Fruit fly (Drosophila melanogaster) whole organism, embryonic: ENCODE measurements around the gene edin.

Experiments
- Ada2b ChIP-seq: fragments of 200-800 bp; sonication (Bioruptor generic); IDR thresholded peaks from 2 replicates; pipeline ENCODE4 v1.3.6; 2022; ENCODE audit warnings: missing biosample characterization, missing genetic modification characterization
- CG10431 ChIP-seq: fragments of 200-800 bp; sonication (Bioruptor generic); optimal IDR thresholded peaks from 3 replicates; lab custom pipeline; 2018; ENCODE audit warnings: missing biosample characterization, mild to moderate bottlenecking, missing genetic modification characterization
- CG10565 ChIP-seq: fragments of 200-800 bp; sonication (Bioruptor generic); optimal IDR thresholded peaks from 3 replicates; lab custom pipeline; 2016; ENCODE audit warnings: missing biosample characterization, mild to moderate bottlenecking, missing genetic modification characterization
- CG10654 ChIP-seq: fragments of 200-800 bp; sonication (Bioruptor generic); optimal IDR thresholded peaks from 2 replicates; lab custom pipeline; 2016; ENCODE audit warnings: missing biosample characterization, missing genetic modification characterization
- CG10959 ChIP-seq: fragments of 200-800 bp; sonication (Bioruptor generic); IDR thresholded peaks from 2 replicates; pipeline ENCODE4 v1.3.6; 2022; ENCODE audit warnings: missing biosample characterization, missing genetic modification characterization
- CG13894 ChIP-seq: fragments of 200-800 bp; sonication (Bioruptor generic); optimal IDR thresholded peaks from 3 replicates; lab custom pipeline; 2018; ENCODE audit warnings: missing biosample characterization, mild to moderate bottlenecking, missing genetic modification characterization, moderate library complexity
- CG15269 ChIP-seq: fragments of 200-800 bp; sonication (Bioruptor generic); optimal IDR thresholded peaks from 2 replicates; lab custom pipeline; 2018; ENCODE audit warnings: missing biosample characterization, mild to moderate bottlenecking, missing genetic modification characterization, moderate library complexity
- CG16863 ChIP-seq: fragments of 200-800 bp; sonication (Bioruptor generic); optimal IDR thresholded peaks from 3 replicates; lab custom pipeline; 2016; ENCODE audit warnings: missing biosample characterization, missing genetic modification characterization
- CG17361 ChIP-seq: fragments of 200-800 bp; sonication (Bioruptor generic); IDR thresholded peaks from 3 replicates; pipeline ENCODE4 v1.3.6; 2022; ENCODE audit warnings: missing biosample characterization, missing genetic modification characterization
- CG1832 ChIP-seq: fragments of 200-800 bp; sonication (Bioruptor generic); optimal IDR thresholded peaks from 2 replicates; lab custom pipeline; 2017; ENCODE audit warnings: missing biosample characterization, mild to moderate bottlenecking, missing genetic modification characterization, inconsistent platforms
- CG2199 ChIP-seq: fragments of 200-800 bp; sonication (Bioruptor generic); IDR thresholded peaks from 3 replicates; pipeline ENCODE4 v1.3.6; 2022; ENCODE audit warnings: missing biosample characterization, missing genetic modification characterization
- CG6683 ChIP-seq: fragments of 200-800 bp; sonication (Bioruptor generic); optimal IDR thresholded peaks from 2 replicates; lab custom pipeline; 2017; ENCODE audit warnings: missing biosample characterization, mild to moderate bottlenecking, missing genetic modification characterization, missing genetic modification reagents
- CG6791 ChIP-seq: fragments of 200-800 bp; sonication (Bioruptor generic); IDR thresholded peaks from 3 replicates; pipeline ENCODE4 v1.3.6; 2022; ENCODE audit warnings: missing biosample characterization, missing genetic modification characterization; ENCODE audit not compliant: partially characterized antibody
- CG9437 ChIP-seq: fragments of 200-800 bp; sonication (Bioruptor generic); optimal IDR thresholded peaks from 2 replicates; lab custom pipeline; 2018; ENCODE audit warnings: missing biosample characterization, mild to moderate bottlenecking, missing genetic modification characterization
- D ChIP-seq, 2 experiments: fragments of 200-800 bp in 1 of 2; fragments of >200 bp in 1 of 2; sonication (Bioruptor generic) in 1 of 2; optimal IDR thresholded peaks; 2 replicates in 1 of 2; 3 replicates in 1 of 2; lab custom pipeline; 2017; ENCODE audit warnings: mild to moderate bottlenecking in 1 of 2, missing biosample characterization in 1 of 2, missing genetic modification characterization in 1 of 2, missing genetic modification reagents in 1 of 2
- Doc3 ChIP-seq: fragments of 200-800 bp; sonication (Bioruptor generic); IDR thresholded peaks from 3 replicates; pipeline ENCODE4 v1.3.6; 2022; ENCODE audit warnings: missing biosample characterization, missing genetic modification characterization; ENCODE audit not compliant: partially characterized antibody
- E2f2 ChIP-seq: fragments of 200-800 bp; sonication (Bioruptor generic); IDR thresholded peaks from 2 replicates; pipeline ENCODE4 v1.3.6; 2022; ENCODE audit warnings: missing biosample characterization, missing genetic modification characterization
- Ets97D ChIP-seq: fragments of 200-800 bp; sonication (Bioruptor generic); optimal IDR thresholded peaks from 3 replicates; lab custom pipeline; 2016; ENCODE audit warnings: missing biosample characterization, missing genetic modification characterization
- H15 ChIP-seq: fragments of 200-800 bp; sonication (Bioruptor generic); IDR thresholded peaks from 3 replicates; pipeline ENCODE4 v1.3.6; 2022; ENCODE audit warnings: missing biosample characterization, missing genetic modification characterization
- HHEX ChIP-seq: fragments of 200-800 bp; sonication (Bioruptor generic); optimal IDR thresholded peaks from 3 replicates; lab custom pipeline; 2017; ENCODE audit warnings: missing biosample characterization, mild to moderate bottlenecking, missing genetic modification characterization, missing genetic modification reagents
- Hey ChIP-seq: fragments of 200-800 bp; sonication (Bioruptor generic); optimal IDR thresholded peaks from 3 replicates; lab custom pipeline; 2018; ENCODE audit warnings: missing biosample characterization, mild to moderate bottlenecking, missing genetic modification characterization
- MBD-R2 ChIP-seq: fragments of 200-800 bp; sonication (Bioruptor generic); IDR thresholded peaks from 2 replicates; pipeline ENCODE4 v1.3.6; 2022; ENCODE audit warnings: missing biosample characterization, missing genetic modification characterization
- Med ChIP-seq: fragments of 200-800 bp; sonication (Bioruptor generic); peaks from one replicate; lab custom pipeline; 2016; ENCODE audit warnings: missing biosample characterization, missing genetic modification characterization, mild to moderate bottlenecking, inconsistent platforms, moderate library complexity
- Opbp ChIP-seq: fragments of 200-800 bp; sonication (Bioruptor generic); IDR thresholded peaks from 3 replicates; pipeline ENCODE4 v1.3.6; 2022; ENCODE audit warnings: missing biosample characterization, missing genetic modification characterization; ENCODE audit not compliant: partially characterized antibody
- Taf1 ChIP-seq: fragments of 200-800 bp; sonication (Bioruptor generic); IDR thresholded peaks from 2 replicates; pipeline ENCODE4 v1.3.6; 2022; ENCODE audit warnings: missing biosample characterization, missing genetic modification characterization
- Usf ChIP-seq: fragments of 200-800 bp; sonication (Bioruptor generic); optimal IDR thresholded peaks from 2 replicates; lab custom pipeline; 2017; ENCODE audit warnings: missing genotype, missing biosample characterization, missing genetic modification characterization
- cg ChIP-seq: fragments of 200-800 bp; sonication (Bioruptor generic); optimal IDR thresholded peaks from 3 replicates; lab custom pipeline; 2019; ENCODE audit warnings: missing biosample characterization, mild to moderate bottlenecking, missing genetic modification characterization, moderate library complexity
- chif ChIP-seq, 2 experiments: fragments of 200-800 bp; sonication (Bioruptor generic); optimal IDR thresholded peaks; 3 replicates each; lab custom pipeline; 2016; ENCODE audit warnings: missing biosample characterization in 2 of 2, missing genetic modification characterization in 2 of 2
- chinmo ChIP-seq: fragments of 200-800 bp; sonication (Bioruptor generic); IDR thresholded peaks from 4 replicates; pipeline ENCODE4 v1.3.6; 2022; ENCODE audit warnings: missing biosample characterization, missing genetic modification characterization; ENCODE audit not compliant: partially characterized antibody
- chm ChIP-seq: fragments of 200-800 bp; sonication (Bioruptor generic); IDR thresholded peaks from 2 replicates; pipeline ENCODE4 v1.3.6; 2022; ENCODE audit warnings: missing biosample characterization, missing genetic modification characterization
- chn ChIP-seq: fragments of 200-800 bp; sonication (Bioruptor generic); optimal IDR thresholded peaks from 2 replicates; lab custom pipeline; 2016; ENCODE audit warnings: missing biosample characterization, missing genetic modification characterization
- crc ChIP-seq: fragments of 200-800 bp; sonication (Bioruptor generic); optimal IDR thresholded peaks from 2 replicates; lab custom pipeline; 2016; ENCODE audit warnings: missing biosample characterization, missing genetic modification characterization
- crol ChIP-seq: fragments of 200-800 bp; sonication (Bioruptor generic); IDR thresholded peaks from 2 replicates; pipeline ENCODE4 v1.3.6; 2022; ENCODE audit warnings: missing biosample characterization, missing genetic modification characterization
- dysf ChIP-seq: fragments of 200-800 bp; sonication (Bioruptor generic); IDR thresholded peaks from 3 replicates; pipeline ENCODE4 v1.3.6; 2022; ENCODE audit warnings: missing biosample characterization, missing genetic modification characterization
- fd3F ChIP-seq: fragments of 200-800 bp; sonication (Bioruptor generic); optimal IDR thresholded peaks from 2 replicates; lab custom pipeline; 2018; ENCODE audit warnings: missing biosample characterization, mild to moderate bottlenecking, missing genetic modification characterization, moderate library complexity
- grn ChIP-seq: fragments of 200-800 bp; sonication (Bioruptor generic); optimal IDR thresholded peaks from 3 replicates; lab custom pipeline; 2017; ENCODE audit warnings: missing biosample characterization, missing genetic modification characterization
- jing ChIP-seq: fragments of 200-800 bp; sonication (Bioruptor generic); optimal IDR thresholded peaks from 2 replicates; lab custom pipeline; 2018; ENCODE audit warnings: missing biosample characterization, mild to moderate bottlenecking, missing genetic modification characterization
- kni ChIP-seq: fragments of 200-800 bp; sonication (Bioruptor generic); optimal IDR thresholded peaks from 3 replicates; lab custom pipeline; 2017; ENCODE audit warnings: mild to moderate bottlenecking, missing biosample characterization, missing genetic modification reagents, missing genetic modification characterization
- onecut ChIP-seq: fragments of 200-800 bp; sonication (Bioruptor generic); IDR thresholded peaks from 2 replicates; pipeline ENCODE4 v1.3.6; 2022; ENCODE audit warnings: missing biosample characterization, missing genetic modification characterization
- peb ChIP-seq: fragments of 200-800 bp; sonication (Bioruptor generic); IDR thresholded peaks from 2 replicates; pipeline ENCODE4 v1.3.6; 2022; ENCODE audit warnings: missing biosample characterization, missing genetic modification characterization
- pita ChIP-seq: fragments of 200-800 bp; sonication (Bioruptor generic); optimal IDR thresholded peaks from 2 replicates; lab custom pipeline; 2017; ENCODE audit warnings: missing biosample characterization, mild to moderate bottlenecking, missing genetic modification characterization
- psq ChIP-seq: fragments of 200-800 bp; sonication (Bioruptor generic); optimal IDR thresholded peaks from 2 replicates; lab custom pipeline; 2017; ENCODE audit warnings: missing biosample characterization, missing genetic modification characterization
- ro ChIP-seq: fragments of 200-800 bp; sonication (Bioruptor generic); IDR thresholded peaks from 2 replicates; pipeline ENCODE4 v1.3.6; 2022; ENCODE audit warnings: missing biosample characterization, missing genetic modification characterization
- sima ChIP-seq: fragments of 200-800 bp; sonication (Bioruptor generic); optimal IDR thresholded peaks from 2 replicates; lab custom pipeline; 2016; ENCODE audit warnings: missing biosample characterization, missing genetic modification characterization
- trem ChIP-seq: fragments of 200-800 bp; optimal IDR thresholded peaks from 3 replicates; lab custom pipeline; 2019; ENCODE audit warnings: missing biosample characterization, mild to moderate bottlenecking, missing genetic modification characterization, moderate library complexity
- tup ChIP-seq: fragments of 200-800 bp; sonication (Bioruptor generic); optimal IDR thresholded peaks from 2 replicates; lab custom pipeline; 2016; ENCODE audit warnings: missing biosample characterization, mild to moderate bottlenecking, missing genetic modification characterization, moderate library complexity
- wor ChIP-seq: fragments of 200-800 bp; sonication (Bioruptor generic); IDR thresholded peaks from 2 replicates; pipeline ENCODE4 v1.3.6; 2022; ENCODE audit warnings: missing biosample characterization, missing genetic modification characterization

The edin gene

DNA sequence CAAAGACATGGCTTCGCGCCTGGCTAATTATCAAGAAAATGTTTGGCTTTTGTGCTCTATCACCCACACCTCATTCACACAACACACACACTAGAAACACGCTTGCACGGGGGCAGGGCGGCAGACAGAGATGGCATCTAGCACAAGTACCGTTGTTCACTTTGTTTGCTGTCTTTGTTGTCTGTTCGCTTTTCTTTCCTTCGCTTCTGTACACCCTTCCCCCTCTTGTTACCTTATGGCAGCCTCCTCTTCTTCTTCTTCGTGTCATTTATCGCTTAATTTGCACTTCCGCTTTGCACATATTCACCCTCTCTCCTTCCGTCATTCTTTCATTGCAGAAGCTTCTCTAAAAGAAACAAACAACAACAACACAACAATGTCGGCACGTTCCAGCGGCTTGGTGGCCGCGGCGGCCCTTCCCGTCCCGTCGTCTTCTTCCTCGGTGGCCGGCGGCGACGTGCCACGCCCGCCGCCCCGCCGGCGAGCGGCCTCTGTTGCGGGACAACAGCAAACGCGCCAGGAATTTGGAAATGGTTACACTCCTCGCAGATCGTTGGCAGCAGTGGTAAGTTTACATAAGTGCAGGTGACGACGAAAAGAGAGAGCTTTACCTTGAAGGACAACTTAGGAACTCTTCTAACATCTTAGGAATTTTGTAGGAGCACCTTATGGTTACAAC, 35.9 kb downstream of the edin start (continued):
- TF ChIP-seq trem (tag; lab: Kevin White, UChicago) (no peak), cg (GFP tag; lab: Kevin White, UChicago) (peak; percentile 73), chif (GFP tag; optimal IDR thresholded peaks at IDR 0.05; lab: Kevin White, UChicago) (no peak), Doc3 (GFP tag; lab: Robert Waterston, UW) (0 out of 3 replicates have a peak, but pooled peaks have one; percentile 14), HHEX (GFP tag; lab: Kevin White, UChicago) (peak; percentile 22), chn (GFP tag; lab: Kevin White, UChicago) (no peak), pita (no peak), peb (GFP tag; lab: Robert Waterston, UW) (no peak), chm (peak; percentile 40), H15 (GFP tag; lab: Robert Waterston, UW) (0 out of 3 replicates have a peak, but pooled peaks have one; percentile 25), CG10431 (GFP tag; lab: Kevin White, UChicago) (no peak), CG10654 (GFP tag; lab: Kevin White, UChicago) (no peak), CG2199 (GFP tag; lab: Robert Waterston, UW) (0 out of 3 replicates have a peak, but pooled peaks have one; percentile 23), sima (no peak), CG16863 (no peak), Med (peak; percentile 70), jing (GFP tag; lab: Kevin White, UChicago) (no peak), CG6791 (GFP tag; lab: Robert Waterston, UW) (0 out of 3 replicates have a peak, but pooled peaks have one; percentile 21), D (optimal IDR thresholded peaks at IDR 0.05; lab: Kevin White, UChicago) (peak; percentile 34), D (GFP tag; optimal IDR thresholded peaks at IDR 0.05; lab: Kevin White, UChicago) (no peak), Opbp (GFP tag; lab: Robert Waterston, UW) (0 out of 3 replicates have a peak, but pooled peaks have one; percentile 20), CG15269 (tag; lab: Kevin White, UChicago) (no peak), fd3F (no peak), Taf1 (no peak; the same call in 1 of the 2 replicates), MBD-R2 (GFP tag; lab: Robert Waterston, UW) (peak; percentile 23), CG6683 (no peak), psq (GFP tag; lab: Kevin White, UChicago) (peak; percentile 53), tup (no peak), Ada2b (GFP tag; lab: Robert Waterston, UW) (no peak), Ets97D (GFP tag; lab: Kevin White, UChicago) (no peak), CG10565 (no peak), dysf (GFP tag; lab: Robert Waterston, UW) (no peak), E2f2 (GFP tag; lab: Robert Waterston, UW) (peak; percentile 22; the same call in 1 of the 2 replicates), crol (peak; percentile 91), ro (GFP tag; lab: Robert Waterston, UW) (no peak), crc (GFP tag; lab: Kevin White, UChicago) (no peak), CG1832 (GFP tag; lab: Kevin White, UChicago) (peak; percentile 28), chinmo (0 out of 4 replicates have a peak, but pooled peaks have one; percentile 53), Hey (no peak), wor (GFP tag; lab: Robert Waterston, UW) (no peak), onecut (GFP tag; lab: Robert Waterston, UW) (no peak), CG17361 (GFP tag; lab: Robert Waterston, UW) (no peak), CG9437 (GFP tag; lab: Kevin White, UChicago) (no peak), kni (peak; percentile 46), Usf (GFP tag; lab: Kevin White, UChicago) (no peak), grn (GFP tag; lab: Kevin White, UChicago) (peak; percentile 18), CG13894 (tag; lab: Kevin White, UChicago) (no peak), CG10959 (GFP tag; lab: Robert Waterston, UW) (no peak)
